Worm (Caenorhabditis elegans) whole organism, early embryonic: ENCODE data around the gene smg-8.

Experiments
- ceh-36 ChIP-seq: sonication (generic microtip); optimal IDR thresholded peaks from 2 replicates; lab custom pipeline; 2016; ENCODE audit warnings: missing genetic modification characterization, inconsistent platforms, missing compliant biosample characterization
- flt-1 ChIP-seq: fragments of 200-800 bp; sonication (Bioruptor generic); IDR thresholded peaks from 2 replicates; pipeline ENCODE4 v1.3.6; 2022; ENCODE audit warnings: missing genetic modification characterization, missing compliant biosample characterization
- tbx-11 ChIP-seq: fragments of 200-800 bp; sonication (Bioruptor generic); IDR thresholded peaks from 2 replicates; pipeline ENCODE4 v1.3.6; 2022; ENCODE audit warnings: missing genetic modification characterization, missing compliant biosample characterization

DNA sequence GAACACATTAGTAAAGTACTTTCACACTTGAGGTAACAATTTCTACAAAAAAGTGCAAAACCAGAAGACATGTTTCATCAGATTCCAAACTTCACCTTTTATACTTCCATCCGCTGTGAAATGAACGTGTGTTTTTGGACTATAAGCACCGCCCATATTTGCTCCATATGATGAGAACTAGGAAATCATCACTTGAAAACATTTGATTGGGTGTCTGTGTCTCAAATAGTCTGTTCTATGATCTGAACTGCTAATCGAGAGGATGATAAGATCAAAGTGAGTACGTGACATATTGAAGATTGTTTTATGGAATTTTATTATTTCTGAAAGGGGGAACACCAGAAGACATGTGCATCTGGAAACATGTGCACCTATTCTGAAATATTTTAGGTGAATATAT lies 54.1 kb downstream of the smg-8 start:
- TF ChIP-seq tbx-11 (no peak), flt-1 (no peak), ceh-36 (tag; lab: Kevin White, UChicago) (no peak)
